Fruit fly (Drosophila melanogaster) whole organism, adult: ENCODE data around the gene CG12499.

ENCODE experiments used
- CG11617 ChIP-seq: fragments of 200-800 bp; sonication (Bioruptor generic); optimal IDR thresholded peaks from 2 replicates; lab custom pipeline; 2017; ENCODE audit warnings: mild to moderate bottlenecking, missing biosample characterization, missing genetic modification reagents, missing genetic modification characterization
- CG12768 ChIP-seq: fragments of 200-800 bp; sonication (Bioruptor generic); optimal IDR thresholded peaks from 2 replicates; lab custom pipeline; 2017; ENCODE audit warnings: missing biosample characterization, missing genetic modification characterization, mild to moderate bottlenecking, moderate library complexity, missing genetic modification reagents
- CG14711 ChIP-seq: fragments of 200-800 bp; sonication (Bioruptor generic); optimal IDR thresholded peaks from 2 replicates; lab custom pipeline; 2018; ENCODE audit warnings: missing biosample characterization, mild to moderate bottlenecking, missing genetic modification characterization, moderate library complexity
- CG1620 ChIP-seq: fragments of 200-800 bp; sonication (Bioruptor generic); optimal IDR thresholded peaks from 2 replicates; lab custom pipeline; 2016; ENCODE audit warnings: missing biosample characterization, missing genetic modification characterization
- CG33017 ChIP-seq: fragments of 200-800 bp; sonication (Bioruptor generic); optimal IDR thresholded peaks from 2 replicates; lab custom pipeline; 2018; ENCODE audit warnings: missing biosample characterization, mild to moderate bottlenecking, missing genetic modification characterization, moderate library complexity
- CG5204 ChIP-seq: fragments of 200-800 bp; sonication (Bioruptor generic); optimal IDR thresholded peaks from 2 replicates; lab custom pipeline; 2016; ENCODE audit warnings: missing biosample characterization, missing genetic modification characterization
- CG7045 ChIP-seq: fragments of 200-800 bp; sonication (Bioruptor generic); optimal IDR thresholded peaks from 2 replicates; lab custom pipeline; 2017; ENCODE audit warnings: missing biosample characterization, mild to moderate bottlenecking, missing genetic modification characterization
- CG7101 ChIP-seq: fragments of 200-800 bp; sonication (Bioruptor generic); optimal IDR thresholded peaks from 2 replicates; lab custom pipeline; 2018; ENCODE audit warnings: missing biosample characterization, mild to moderate bottlenecking, missing genetic modification characterization, moderate library complexity
- Clk ChIP-seq: fragments of 200-800 bp; sonication (Bioruptor generic); optimal IDR thresholded peaks from 2 replicates; lab custom pipeline; 2017; ENCODE audit warnings: missing biosample characterization, missing genetic modification characterization
- Crg-1 ChIP-seq: fragments of 200-800 bp; sonication (Bioruptor generic); optimal IDR thresholded peaks from 2 replicates; lab custom pipeline; 2016; ENCODE audit warnings: missing biosample characterization, missing genetic modification characterization
- Hr96 ChIP-seq: fragments of 200-800 bp; sonication (Bioruptor generic); optimal IDR thresholded peaks from 2 replicates; lab custom pipeline; 2016; ENCODE audit warnings: missing biosample characterization, missing genetic modification characterization
- Mnt ChIP-seq: fragments of 200-800 bp; sonication (Bioruptor generic); optimal IDR thresholded peaks from 2 replicates; lab custom pipeline; 2016; ENCODE audit warnings: missing biosample characterization, mild to moderate bottlenecking, missing genetic modification characterization
- bab1 ChIP-seq: fragments of 200-800 bp; sonication (Bioruptor generic); optimal IDR thresholded peaks from 3 replicates; lab custom pipeline; 2019; ENCODE audit warnings: missing biosample characterization, mild to moderate bottlenecking, missing genetic modification characterization, moderate library complexity
- cic ChIP-seq: fragments of 200-800 bp; sonication (Bioruptor generic); optimal IDR thresholded peaks from 2 replicates; lab custom pipeline; 2017; ENCODE audit warnings: missing biosample characterization, mild to moderate bottlenecking, missing genetic modification characterization, moderate library complexity
- cnc ChIP-seq, 2 experiments: fragments of >200 bp; optimal IDR thresholded peaks; 2 replicates each; lab custom pipeline; 2017
- kay ChIP-seq: fragments of 200-800 bp; sonication (Bioruptor generic); peaks from one replicate; lab custom pipeline; 2016; ENCODE audit warnings: missing biosample characterization, missing genetic modification characterization, borderline replicate concordance
- ovo ChIP-seq: fragments of 200-800 bp; sonication (Bioruptor generic); optimal IDR thresholded peaks from 2 replicates; lab custom pipeline; 2016; ENCODE audit warnings: missing biosample characterization, missing genetic modification characterization
- pad ChIP-seq: fragments of 200-800 bp; sonication (Bioruptor generic); optimal IDR thresholded peaks from 3 replicates; lab custom pipeline; 2017; ENCODE audit warnings: missing biosample characterization, missing genetic modification characterization, mild to moderate bottlenecking, moderate library complexity, missing genetic modification reagents
- tj ChIP-seq: fragments of 200-800 bp; sonication (Bioruptor generic); optimal IDR thresholded peaks from 3 replicates; lab custom pipeline; 2017; ENCODE audit warnings: missing biosample characterization, mild to moderate bottlenecking, missing genetic modification characterization, moderate library complexity
- toe ChIP-seq: fragments of 200-800 bp; sonication (Bioruptor generic); optimal IDR thresholded peaks from 2 replicates; lab custom pipeline; 2016; ENCODE audit warnings: missing biosample characterization, missing genetic modification characterization

CG12499 gene

DNA sequence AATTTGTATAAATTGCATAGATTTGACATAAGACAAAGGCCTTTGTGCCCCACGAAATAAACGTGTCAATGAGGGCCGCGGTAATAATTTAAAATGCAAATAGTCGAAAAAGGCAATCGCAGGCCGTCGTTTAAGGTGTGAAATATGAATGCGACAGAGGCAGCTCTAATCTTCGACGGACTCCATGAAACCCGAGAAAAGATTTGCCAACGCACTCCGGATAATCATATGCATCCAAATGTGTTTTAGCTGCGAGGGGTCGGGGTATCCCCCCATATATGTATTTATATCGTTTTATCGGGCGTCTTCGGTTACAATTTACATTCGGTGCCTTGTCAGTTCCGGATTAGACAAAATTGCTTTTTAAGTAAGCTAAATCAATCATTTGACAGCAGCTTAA is 8.1 kb downstream of the CG12499 start:
- TF ChIP-seq kay (no peak), cic (GFP tag; lab: Kevin White, UChicago) (no peak), CG5204 (GFP tag; lab: Kevin White, UChicago) (no peak)

DNA sequence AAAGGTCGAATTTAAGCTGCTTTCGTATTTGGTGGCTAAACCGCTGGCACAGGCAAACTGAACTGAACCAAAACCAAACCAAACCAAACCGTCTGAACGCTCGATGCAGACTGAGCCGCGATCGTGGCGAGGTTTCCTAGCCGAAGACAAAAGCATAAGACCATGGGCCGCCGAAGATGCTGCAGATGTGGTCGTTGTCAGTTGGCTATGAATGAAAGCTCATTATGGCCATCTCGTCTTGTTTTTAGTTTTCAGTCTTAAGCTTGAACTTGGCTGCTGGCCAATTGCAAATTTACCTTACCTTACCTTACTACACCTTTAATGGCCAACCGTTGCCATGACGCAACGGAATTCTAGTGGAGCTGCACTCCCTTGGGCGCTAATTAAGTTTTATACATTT is 10.3 kb downstream of the CG12499 start, which contains the start of gene CG13847:
Gene CG13847, minus strand, starts transcription at position 101 of the 400 bp plus-strand sequence.
- TF ChIP-seq CG7045 (GFP tag; lab: Kevin White, UChicago) (no peak), cnc (optimal IDR thresholded peaks at IDR 0.05; lab: Kevin White, UChicago) (no peak), Crg-1 (GFP tag; lab: Kevin White, UChicago) (no peak), CG12768 (no peak), Hr96 (GFP tag; lab: Kevin White, UChicago) (no peak), CG7101 (tag; lab: Kevin White, UChicago) (no peak), bab1 (GFP tag; lab: Kevin White, UChicago) (no peak), CG1620 (GFP tag; lab: Kevin White, UChicago) (no peak), tj (GFP tag; lab: Kevin White, UChicago) (no peak), toe (no peak), kay (no peak), Clk (GFP tag; lab: Kevin White, UChicago) (no peak), CG11617 (GFP tag; lab: Kevin White, UChicago) (no peak), ovo (no peak), Mnt (GFP tag; lab: Kevin White, UChicago) (no peak), CG14711 (tag; lab: Kevin White, UChicago) (no peak), pad (GFP tag; lab: Kevin White, UChicago) (no peak)

DNA sequence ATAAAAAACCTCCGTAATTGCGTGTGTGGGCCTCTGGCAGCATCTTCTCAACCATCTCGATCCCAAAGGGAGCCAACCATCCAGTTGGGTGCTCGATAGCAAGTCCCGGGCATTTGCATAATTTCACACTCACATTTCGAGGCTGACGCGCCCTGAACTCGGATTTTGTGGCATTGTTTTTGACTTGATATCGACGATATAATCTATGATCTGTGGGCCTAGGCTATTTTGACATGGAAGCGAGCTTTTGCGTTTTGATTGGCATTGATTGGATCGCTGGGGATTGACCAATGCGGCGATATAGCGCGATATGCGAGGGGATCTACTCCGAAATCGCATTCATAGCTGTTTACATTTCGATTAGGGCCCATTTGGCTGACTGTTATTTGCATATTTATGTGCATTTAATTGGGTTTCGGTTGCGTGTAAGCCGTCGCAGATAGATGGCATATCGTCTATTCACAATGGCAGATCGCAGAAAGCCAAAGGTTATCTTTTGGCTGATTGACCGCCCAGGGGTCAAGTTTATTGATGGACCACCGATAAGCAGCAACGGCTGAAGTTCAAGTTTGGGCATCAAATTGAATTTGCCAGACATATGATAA is 14.1 kb downstream of the CG12499 start:
- no peak for TF ChIP-seq CG7101 (tag; lab: Kevin White, UChicago)
- no peak for TF ChIP-seq CG1620 (GFP tag; lab: Kevin White, UChicago)
- no peak for TF ChIP-seq CG14711 (tag; lab: Kevin White, UChicago)
- TF ChIP-seq CG12768, result no peak
- TF ChIP-seq CG33017 (tag; lab: Kevin White, UChicago), result no peak
- no peak for TF ChIP-seq cic (GFP tag; lab: Kevin White, UChicago)
- no peak for TF ChIP-seq cnc (optimal IDR thresholded peaks at IDR 0.05; lab: Kevin White, UChicago)
- TF ChIP-seq Hr96 (GFP tag; lab: Kevin White, UChicago), result no peak
- TF ChIP-seq CG5204 (GFP tag; lab: Kevin White, UChicago), result no peak
- no peak for TF ChIP-seq pad (GFP tag; lab: Kevin White, UChicago)
- no peak for TF ChIP-seq toe
- TF ChIP-seq Mnt (GFP tag; lab: Kevin White, UChicago), result no peak
- TF ChIP-seq ovo, result no peak
- TF ChIP-seq tj (GFP tag; lab: Kevin White, UChicago), result no peak

DNA sequence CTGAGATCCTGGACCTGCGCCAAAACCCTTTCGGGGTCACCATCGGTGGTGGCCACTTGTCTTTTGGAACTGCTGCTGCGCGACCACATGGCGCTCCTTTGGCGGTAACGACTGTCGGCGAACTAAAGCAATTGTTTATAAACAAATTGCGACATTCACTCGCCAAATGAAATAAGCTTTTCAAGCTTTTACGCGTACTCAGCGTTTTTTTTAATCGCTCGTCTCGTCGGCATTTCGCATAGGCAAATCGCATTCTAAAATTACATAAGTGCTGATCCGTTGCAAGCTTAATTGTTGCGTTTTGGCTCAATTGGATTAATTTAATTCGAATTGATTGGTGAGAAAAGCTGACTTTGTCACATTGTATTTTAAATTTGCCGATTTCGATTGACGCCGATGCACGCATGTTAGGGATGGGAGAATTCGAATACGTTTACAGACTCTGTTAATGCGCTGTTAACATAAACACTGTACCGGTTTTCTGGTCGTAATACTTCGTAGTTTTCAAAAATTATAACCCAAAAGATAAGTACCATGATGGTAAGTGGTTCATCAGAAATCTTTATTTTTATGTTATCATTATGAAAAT is 21.7 kb downstream of the CG12499 start, which contains the start of gene pinta:
Gene pinta, minus strand, starts transcription at position 328 of the 589 bp plus-strand sequence.
- no peak for TF ChIP-seq CG14711 (tag; lab: Kevin White, UChicago)
- TF ChIP-seq Clk (GFP tag; lab: Kevin White, UChicago), result no peak
- TF ChIP-seq Hr96 (GFP tag; lab: Kevin White, UChicago), result no peak
- no peak for TF ChIP-seq CG7045 (GFP tag; lab: Kevin White, UChicago)
- no peak for TF ChIP-seq pad (GFP tag; lab: Kevin White, UChicago)
- no peak for TF ChIP-seq CG12768
- no peak for TF ChIP-seq CG5204 (GFP tag; lab: Kevin White, UChicago)
- no peak for TF ChIP-seq cnc (optimal IDR thresholded peaks at IDR 0.05; lab: Kevin White, UChicago)
- no peak for TF ChIP-seq CG7101 (tag; lab: Kevin White, UChicago)
- no peak for TF ChIP-seq ovo
- peak; percentile 67 for TF ChIP-seq cic (GFP tag; lab: Kevin White, UChicago)
- TF ChIP-seq kay, result no peak
- no peak for TF ChIP-seq CG33017 (tag; lab: Kevin White, UChicago)
- TF ChIP-seq bab1 (GFP tag; lab: Kevin White, UChicago), result peak; percentile 8
- TF ChIP-seq Mnt (GFP tag; lab: Kevin White, UChicago), result peak; percentile 60
- TF ChIP-seq Crg-1 (GFP tag; lab: Kevin White, UChicago), result no peak
- no peak for TF ChIP-seq CG11617 (GFP tag; lab: Kevin White, UChicago)
- TF ChIP-seq tj (GFP tag; lab: Kevin White, UChicago), result peak; percentile 97
- TF ChIP-seq CG1620 (GFP tag; lab: Kevin White, UChicago), result no peak
- TF ChIP-seq toe, result no peak

DNA sequence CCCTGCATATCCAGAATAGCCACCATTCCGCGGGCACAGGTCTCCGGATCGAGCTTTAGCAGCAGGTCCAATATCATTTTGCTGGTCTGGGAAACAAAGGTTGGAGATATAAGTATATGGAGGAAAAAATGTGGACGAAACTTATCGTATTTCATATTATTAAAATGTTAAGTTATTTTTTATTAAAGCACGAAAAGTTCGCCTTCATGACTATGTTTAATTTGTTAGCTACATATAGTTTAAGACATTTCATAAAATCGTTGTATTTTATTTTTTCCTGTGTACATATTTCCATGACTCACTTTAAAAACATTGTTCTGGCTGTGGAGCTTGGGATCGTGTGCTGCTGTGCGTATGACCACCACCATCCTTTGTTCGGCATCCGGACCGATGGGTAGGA is 22.4 kb downstream of the CG12499 start:
- TF ChIP-seq CG14711 (tag; lab: Kevin White, UChicago) (no peak), cic (GFP tag; lab: Kevin White, UChicago) (no peak), CG33017 (tag; lab: Kevin White, UChicago) (no peak), bab1 (GFP tag; lab: Kevin White, UChicago) (no peak), cnc (optimal IDR thresholded peaks at IDR 0.05; lab: Kevin White, UChicago) (no peak), Crg-1 (GFP tag; lab: Kevin White, UChicago) (no peak), CG12768 (no peak), tj (GFP tag; lab: Kevin White, UChicago) (no peak), Clk (GFP tag; lab: Kevin White, UChicago) (no peak)

DNA sequence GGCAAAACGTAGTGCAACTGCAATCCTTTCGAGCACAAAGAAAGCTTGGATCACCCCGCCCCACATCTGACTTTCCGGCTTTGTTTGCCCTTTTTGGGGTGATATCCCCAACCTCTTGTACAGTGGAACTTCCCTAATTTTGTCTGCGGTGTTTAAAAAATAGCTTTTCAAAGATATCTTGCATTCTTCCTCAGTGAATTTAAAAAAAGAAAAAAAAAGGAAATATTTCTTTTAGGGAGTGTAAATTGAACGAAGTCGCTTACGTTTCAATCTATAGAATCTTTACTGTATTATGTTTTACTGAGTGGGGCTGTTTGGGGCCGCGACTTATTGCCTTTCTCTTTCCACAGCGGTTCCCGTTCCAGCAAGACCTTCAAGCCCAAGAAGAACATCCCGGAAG is 24.8 kb downstream of the CG12499 start:
- TF ChIP-seq CG1620 (GFP tag; lab: Kevin White, UChicago), result no peak
- no peak for TF ChIP-seq tj (GFP tag; lab: Kevin White, UChicago)
- no peak for TF ChIP-seq Mnt (GFP tag; lab: Kevin White, UChicago)
- TF ChIP-seq cic (GFP tag; lab: Kevin White, UChicago), result no peak
- TF ChIP-seq kay, result no peak
- no peak for TF ChIP-seq CG5204 (GFP tag; lab: Kevin White, UChicago)
- TF ChIP-seq Hr96 (GFP tag; lab: Kevin White, UChicago), result peak; percentile 23
- peak; percentile 69 for TF ChIP-seq CG7101 (tag; lab: Kevin White, UChicago)
- TF ChIP-seq CG33017 (tag; lab: Kevin White, UChicago), result peak; percentile 54
- no peak for TF ChIP-seq Crg-1 (GFP tag; lab: Kevin White, UChicago)
- TF ChIP-seq pad (GFP tag; lab: Kevin White, UChicago), result peak; percentile 2
- peak; percentile 90 for TF ChIP-seq bab1 (GFP tag; lab: Kevin White, UChicago)
- peak; percentile 6 for TF ChIP-seq CG7045 (GFP tag; lab: Kevin White, UChicago)
- TF ChIP-seq CG11617 (GFP tag; lab: Kevin White, UChicago), result no peak
- no peak for TF ChIP-seq toe
- no peak for TF ChIP-seq CG12768
- TF ChIP-seq CG14711 (tag; lab: Kevin White, UChicago), result peak; percentile 56
- TF ChIP-seq ovo, result no peak
- no peak for TF ChIP-seq Clk (GFP tag; lab: Kevin White, UChicago)
- TF ChIP-seq cnc (optimal IDR thresholded peaks at IDR 0.05; lab: Kevin White, UChicago), result no peak
